Worm (Caenorhabditis elegans): ENCODE data around the gene T04C12.9.

Gene T04C12.9

DNA sequence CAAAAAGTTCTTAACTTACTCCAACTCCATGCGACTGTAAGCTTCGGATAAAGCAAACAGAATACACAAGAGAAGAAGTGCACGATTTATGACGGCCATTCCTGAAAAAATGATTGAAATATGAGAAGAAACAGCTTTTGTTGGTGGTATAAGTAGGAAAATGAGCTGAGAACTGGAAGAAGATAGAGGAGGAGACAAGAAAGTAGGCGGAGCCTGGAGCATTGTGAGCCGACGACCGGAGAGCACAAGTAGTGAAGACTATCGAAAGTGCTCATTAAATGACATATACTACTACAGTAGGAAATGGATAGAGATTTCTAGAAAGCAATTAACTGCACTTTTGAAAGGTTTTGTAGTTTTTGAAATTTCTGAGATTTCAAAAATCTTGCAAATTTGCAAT lies 2.5 kb upstream of the T04C12.9 start, which contains the start of gene nlp-80:
TSS of gene nlp-80 (minus strand) at position 101 of the 400 bp plus-strand sequence.
- TF ChIP-seq mdl-1 (tag; optimal IDR thresholded peaks at IDR 0.05) (no peak), ceh-16 (tag; optimal IDR thresholded peaks at IDR 0.05) (no peak), nhr-77 (tag; optimal IDR thresholded peaks at IDR 0.05) (no peak), egl-27 (tag; optimal IDR thresholded peaks at IDR 0.05) (no peak), lin-11 (tag; optimal IDR thresholded peaks at IDR 0.05) (no peak), nhr-6 (tag; optimal IDR thresholded peaks at IDR 0.05) (no peak), lin-39 (tag; optimal IDR thresholded peaks at IDR 0.05) (no peak), unc-62 (GFP tag; optimal IDR thresholded peaks at IDR 0.05) (no peak), sma-9 (GFP tag; optimal IDR thresholded peaks at IDR 0.05) (no peak), sma-9 (tag; optimal IDR thresholded peaks at IDR 0.05) (no peak), peb-1 (tag; optimal IDR thresholded peaks at IDR 0.05) (no peak), blmp-1 (tag; optimal IDR thresholded peaks at IDR 0.05; ENCODE audit: insufficient read depth) (no peak), ama-1 (optimal IDR thresholded peaks at IDR 0.05) (no peak), nhr-21 (tag; optimal IDR thresholded peaks at IDR 0.05) (no peak), aly-2 (tag; optimal IDR thresholded peaks at IDR 0.05) (no peak), nhr-237 (tag; optimal IDR thresholded peaks at IDR 0.05) (no peak), ztf-11 (tag; optimal IDR thresholded peaks at IDR 0.05) (no peak), nhr-25 (tag; optimal IDR thresholded peaks at IDR 0.05) (no peak), snpc-4 (tag; optimal IDR thresholded peaks at IDR 0.05) (no peak), C34F6.9 (tag; optimal IDR thresholded peaks at IDR 0.05) (no peak), elt-1 (tag; optimal IDR thresholded peaks at IDR 0.05) (no peak)

DNA sequence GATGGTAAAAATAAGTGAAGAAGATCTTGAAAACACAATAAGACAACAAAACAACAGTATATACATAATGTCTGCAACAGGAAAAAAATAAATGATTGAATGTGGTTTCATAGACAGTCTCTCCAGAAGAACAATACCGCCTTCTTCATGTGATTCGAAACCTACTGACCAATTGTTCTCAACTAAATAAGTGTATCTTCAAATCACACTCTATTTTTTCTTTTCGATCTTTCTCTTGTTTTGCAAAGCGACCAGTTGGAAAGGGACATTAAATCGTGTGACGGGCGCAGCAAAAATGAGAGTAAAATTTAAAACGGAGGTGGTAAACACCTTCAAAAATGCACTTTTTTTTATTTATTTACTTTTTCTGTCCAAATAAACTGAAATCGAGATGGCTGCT lies 1.1 kb downstream of the T04C12.9 start:
- TF ChIP-seq Y55F3AM.14 (GFP tag; optimal IDR thresholded peaks at IDR 0.05), result no peak
- no peak for TF ChIP-seq mab-5 (tag; optimal IDR thresholded peaks at IDR 0.05)
- no peak for TF ChIP-seq unc-39 (tag; optimal IDR thresholded peaks at IDR 0.05)
- TF ChIP-seq skn-1 (tag; optimal IDR thresholded peaks at IDR 0.05), result no peak
- peak; percentile 23 for TF ChIP-seq nhr-25 (tag; optimal IDR thresholded peaks at IDR 0.05)
- no peak for TF ChIP-seq ztf-1 (GFP tag; conservative IDR thresholded peaks at IDR 0.05)
- no peak for TF ChIP-seq sem-4 (tag; optimal IDR thresholded peaks at IDR 0.05)
- TF ChIP-seq peb-1 (tag; optimal IDR thresholded peaks at IDR 0.05), result no peak
- TF ChIP-seq zag-1 (tag; optimal IDR thresholded peaks at IDR 0.05), result no peak
- TF ChIP-seq ztf-4 (tag; optimal IDR thresholded peaks at IDR 0.05), result no peak
- no peak for TF ChIP-seq C34F6.9 (tag; optimal IDR thresholded peaks at IDR 0.05)
- TF ChIP-seq nhr-129 (tag; optimal IDR thresholded peaks at IDR 0.05), result peak; percentile 6

DNA sequence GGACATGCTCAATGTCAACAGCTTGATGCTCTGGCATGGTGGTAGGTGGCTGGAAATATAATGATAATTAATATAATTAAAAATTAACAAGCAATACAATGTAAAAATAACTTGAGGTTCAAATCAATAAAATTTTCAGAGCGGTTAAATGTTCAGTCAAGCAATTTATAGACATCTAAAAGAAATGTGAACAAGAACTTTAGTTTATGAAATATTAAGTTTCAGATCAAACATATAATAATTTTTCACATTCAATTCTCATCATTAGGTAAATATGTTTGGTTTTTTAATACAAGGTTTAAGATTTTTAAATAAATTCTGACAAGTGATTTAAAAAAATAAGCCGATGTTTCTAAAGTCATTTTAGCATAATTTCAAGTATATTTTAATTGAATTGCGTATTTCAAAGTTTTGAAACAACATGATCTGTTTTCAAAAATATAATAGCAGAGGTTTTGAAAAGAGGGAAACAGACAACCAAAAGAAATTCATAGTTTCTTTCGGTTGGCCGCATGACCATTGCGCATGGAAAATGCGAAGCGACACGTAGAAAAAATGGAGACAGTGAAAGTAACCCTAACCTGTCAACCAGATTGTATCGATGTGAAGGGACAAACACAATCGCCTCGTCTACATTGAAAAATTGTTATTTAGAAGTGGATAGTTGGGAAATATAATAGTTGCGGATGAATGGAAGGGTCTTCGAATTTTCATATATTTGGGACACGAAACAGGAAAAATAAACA lies 2.6 kb downstream of the T04C12.9 start, which contains the start of gene T04C12.11:
TSS of gene T04C12.11 (minus strand) at position 51 of the 746 bp plus-strand sequence.
- TF ChIP-seq unc-55 (GFP tag; optimal IDR thresholded peaks at IDR 0.05), result no peak
- TF ChIP-seq skn-1 (tag; optimal IDR thresholded peaks at IDR 0.05), result no peak
- no peak for TF ChIP-seq nhr-11 (tag; optimal IDR thresholded peaks at IDR 0.05)
- TF ChIP-seq lin-39 (tag; optimal IDR thresholded peaks at IDR 0.05), result no peak
- peak; percentile 69 for TF ChIP-seq crh-2 (tag; optimal IDR thresholded peaks at IDR 0.05)
- peak; percentile 12 for TF ChIP-seq fos-1 (tag; optimal IDR thresholded peaks at IDR 0.05)
- peak; percentile 58 for TF ChIP-seq nhr-129 (tag; optimal IDR thresholded peaks at IDR 0.05)
- no peak for TF ChIP-seq nhr-23 (tag; optimal IDR thresholded peaks at IDR 0.05)
- TF ChIP-seq blmp-1 (tag; optimal IDR thresholded peaks at IDR 0.05; ENCODE audit: insufficient read depth), result peak; percentile 95
- TF ChIP-seq nhr-6 (tag; optimal IDR thresholded peaks at IDR 0.05), result peak; percentile 13
- TF ChIP-seq gmeb-1 (tag; optimal IDR thresholded peaks at IDR 0.05), result no peak
- TF ChIP-seq ztf-4 (tag; optimal IDR thresholded peaks at IDR 0.05), result no peak
- TF ChIP-seq alr-1 (tag; optimal IDR thresholded peaks at IDR 0.05), result no peak
- TF ChIP-seq nhr-25 (tag; optimal IDR thresholded peaks at IDR 0.05), result peak; percentile 64
- TF ChIP-seq sma-9 (GFP tag; optimal IDR thresholded peaks at IDR 0.05), result no peak
- TF ChIP-seq sma-9 (tag; optimal IDR thresholded peaks at IDR 0.05), result no peak
- no peak for TF ChIP-seq C34F6.9 (tag; optimal IDR thresholded peaks at IDR 0.05)
- no peak for TF ChIP-seq aly-2 (tag; optimal IDR thresholded peaks at IDR 0.05)
- TF ChIP-seq lsy-2 (tag; optimal IDR thresholded peaks at IDR 0.05), result no peak
